Fruit fly (Drosophila melanogaster) whole organism, embryonic: ENCODE data around the gene Rbf.

Experiments used
- BtbVII ChIP-seq: fragments of 200-800 bp; sonication (Bioruptor generic); optimal IDR thresholded peaks from 3 replicates; lab custom pipeline; 2017; ENCODE audit warnings: missing biosample characterization, mild to moderate bottlenecking, missing genetic modification characterization
- CG11093 ChIP-seq: fragments of 200-800 bp; sonication (Bioruptor generic); IDR thresholded peaks from 3 replicates; pipeline ENCODE4 v1.3.6; 2022; ENCODE audit warnings: missing biosample characterization, missing genetic modification characterization
- CG11695 ChIP-seq: fragments of 200-800 bp; sonication (Bioruptor generic); IDR thresholded peaks from 3 replicates; pipeline ENCODE4 v1.3.6; 2022; ENCODE audit warnings: missing biosample characterization, missing genetic modification characterization
- CG12104 ChIP-seq: fragments of 200-800 bp; sonication (Bioruptor generic); optimal IDR thresholded peaks from 3 replicates; lab custom pipeline; 2016; ENCODE audit warnings: missing biosample characterization, missing genetic modification characterization
- CG12769 ChIP-seq: fragments of 200-800 bp; sonication (Bioruptor generic); optimal IDR thresholded peaks from 2 replicates; lab custom pipeline; 2019; ENCODE audit warnings: missing biosample characterization, mild to moderate bottlenecking, missing genetic modification characterization, moderate library complexity
- CG13296 ChIP-seq: fragments of 200-800 bp; sonication (Bioruptor generic); optimal IDR thresholded peaks from 3 replicates; lab custom pipeline; 2018; ENCODE audit warnings: missing biosample characterization, mild to moderate bottlenecking, missing genetic modification characterization
- CG13894 ChIP-seq: fragments of 200-800 bp; sonication (Bioruptor generic); optimal IDR thresholded peaks from 3 replicates; lab custom pipeline; 2018; ENCODE audit warnings: missing biosample characterization, mild to moderate bottlenecking, missing genetic modification characterization, moderate library complexity
- CG17328 ChIP-seq: fragments of 200-800 bp; sonication (Bioruptor generic); IDR thresholded peaks from 2 replicates; pipeline ENCODE4 v1.3.6; 2022; ENCODE audit warnings: missing biosample characterization, missing genetic modification characterization
- CG17568 ChIP-seq: fragments of 200-800 bp; sonication (Bioruptor generic); optimal IDR thresholded peaks from 2 replicates; lab custom pipeline; 2018; ENCODE audit warnings: missing biosample characterization, mild to moderate bottlenecking, missing genetic modification characterization, moderate library complexity
- CG1792 ChIP-seq: fragments of 200-800 bp; sonication (Bioruptor generic); optimal IDR thresholded peaks from 2 replicates; lab custom pipeline; 2016; ENCODE audit warnings: missing biosample characterization, missing genetic modification characterization
- CG2875 ChIP-seq: fragments of 200-800 bp; sonication (Bioruptor generic); optimal IDR thresholded peaks from 2 replicates; lab custom pipeline; 2017; ENCODE audit warnings: missing biosample characterization, mild to moderate bottlenecking, missing genetic modification characterization, missing genetic modification reagents
- CG33213 ChIP-seq: fragments of 200-800 bp; sonication (Bioruptor generic); optimal IDR thresholded peaks from 3 replicates; lab custom pipeline; 2016; ENCODE audit warnings: missing biosample characterization, missing genetic modification characterization
- CG4282 ChIP-seq: fragments of 200-800 bp; sonication (Bioruptor generic); optimal IDR thresholded peaks from 2 replicates; lab custom pipeline; 2016; ENCODE audit warnings: missing biosample characterization, missing genetic modification characterization
- CG4820 ChIP-seq: fragments of 200-800 bp; sonication (Bioruptor generic); optimal IDR thresholded peaks from 3 replicates; lab custom pipeline; 2016; ENCODE audit warnings: missing biosample characterization, missing genetic modification characterization
- CG6689 ChIP-seq: fragments of 200-800 bp; sonication (Bioruptor generic); IDR thresholded peaks from 2 replicates; pipeline ENCODE4 v1.3.6; 2022; ENCODE audit warnings: missing biosample characterization, missing genetic modification characterization
- CG7372 ChIP-seq: fragments of 200-800 bp; sonication (Bioruptor generic); IDR thresholded peaks from 2 replicates; pipeline ENCODE4 v1.3.6; 2022; ENCODE audit warnings: missing biosample characterization, missing genetic modification characterization
- CG7928 ChIP-seq: fragments of 200-800 bp; sonication (Bioruptor generic); optimal IDR thresholded peaks from 2 replicates; lab custom pipeline; 2017; ENCODE audit warnings: missing biosample characterization, mild to moderate bottlenecking, missing genetic modification characterization
- CG7987 ChIP-seq: fragments of 200-800 bp; sonication (Bioruptor generic); optimal IDR thresholded peaks from 2 replicates; lab custom pipeline; 2018; ENCODE audit warnings: missing biosample characterization, mild to moderate bottlenecking, missing genetic modification characterization, moderate library complexity
- CG9797 ChIP-seq: fragments of 200-800 bp; sonication (Bioruptor generic); optimal IDR thresholded peaks from 3 replicates; lab custom pipeline; 2018; ENCODE audit warnings: missing biosample characterization, mild to moderate bottlenecking, missing genetic modification characterization
- D19B ChIP-seq: fragments of 200-800 bp; sonication (Bioruptor generic); optimal IDR thresholded peaks from 2 replicates; lab custom pipeline; 2017; ENCODE audit warnings: missing biosample characterization, mild to moderate bottlenecking, missing genetic modification characterization
- Dp ChIP-seq: fragments of 200-800 bp; sonication (Bioruptor generic); optimal IDR thresholded peaks from 2 replicates; lab custom pipeline; 2018; ENCODE audit warnings: missing biosample characterization, mild to moderate bottlenecking, missing genetic modification characterization, moderate library complexity
- Elba2 ChIP-seq: fragments of 200-800 bp; sonication (Bioruptor generic); optimal IDR thresholded peaks from 3 replicates; lab custom pipeline; 2016; ENCODE audit warnings: missing biosample characterization, missing genetic modification characterization
- H2.0 ChIP-seq: fragments of 200-800 bp; sonication (Bioruptor generic); IDR thresholded peaks from 2 replicates; pipeline ENCODE4 v1.3.6; 2022; ENCODE audit warnings: missing biosample characterization, missing genetic modification characterization
- HLH54F ChIP-seq: fragments of 200-800 bp; sonication (Bioruptor generic); optimal IDR thresholded peaks from 3 replicates; lab custom pipeline; 2016; ENCODE audit warnings: missing biosample characterization, missing genetic modification characterization
- Hand ChIP-seq: fragments of 200-800 bp; sonication (Bioruptor generic); optimal IDR thresholded peaks from 2 replicates; lab custom pipeline; 2017; ENCODE audit warnings: mild to moderate bottlenecking, missing biosample characterization, missing genetic modification reagents, missing genetic modification characterization
- HmgD ChIP-seq: fragments of 200-800 bp; sonication (Bioruptor generic); optimal IDR thresholded peaks from 3 replicates; lab custom pipeline; 2016; ENCODE audit warnings: missing biosample characterization, missing genetic modification characterization
- Lpt ChIP-seq: fragments of >200 bp; optimal IDR thresholded peaks from 2 replicates; lab custom pipeline; 2018; ENCODE audit warnings: missing biosample characterization, missing genetic modification characterization
- Nf-YC ChIP-seq: fragments of 200-800 bp; optimal IDR thresholded peaks from 3 replicates; lab custom pipeline; 2019; ENCODE audit warnings: missing biosample characterization, mild to moderate bottlenecking, missing genetic modification characterization, moderate library complexity
- Optix ChIP-seq: fragments of 200-800 bp; sonication (Bioruptor generic); IDR thresholded peaks from 3 replicates; pipeline ENCODE4 v1.3.6; 2022; ENCODE audit warnings: missing biosample characterization, missing genetic modification characterization
- Ravus ChIP-seq: fragments of 200-800 bp; sonication (Bioruptor generic); IDR thresholded peaks from 2 replicates; pipeline ENCODE4 v1.3.6; 2022; ENCODE audit warnings: missing biosample characterization, missing genetic modification characterization
- YL-1 ChIP-seq: fragments of 200-800 bp; sonication (Bioruptor generic); optimal IDR thresholded peaks from 3 replicates; lab custom pipeline; 2017; ENCODE audit warnings: missing biosample characterization, mild to moderate bottlenecking, missing genetic modification characterization
- chm ChIP-seq: fragments of 200-800 bp; sonication (Bioruptor generic); IDR thresholded peaks from 2 replicates; pipeline ENCODE4 v1.3.6; 2022; ENCODE audit warnings: missing biosample characterization, missing genetic modification characterization
- disco-r ChIP-seq: fragments of 200-800 bp; sonication (Bioruptor generic); optimal IDR thresholded peaks from 2 replicates; lab custom pipeline; 2016; ENCODE audit warnings: missing biosample characterization, missing genetic modification characterization
- dmrt99B ChIP-seq: fragments of 200-800 bp; sonication (Bioruptor generic); optimal IDR thresholded peaks from 2 replicates; lab custom pipeline; 2018; ENCODE audit warnings: missing biosample characterization, mild to moderate bottlenecking, missing genetic modification characterization, moderate library complexity
- fru ChIP-seq: fragments of >200 bp; optimal IDR thresholded peaks from 2 replicates; lab custom pipeline; 2017
- grau ChIP-seq: fragments of 200-800 bp; optimal IDR thresholded peaks from 3 replicates; lab custom pipeline; 2019; ENCODE audit warnings: missing biosample characterization, mild to moderate bottlenecking, missing genetic modification characterization, moderate library complexity
- jigr1 ChIP-seq: fragments of 200-800 bp; sonication (Bioruptor generic); IDR thresholded peaks from 3 replicates; pipeline ENCODE4 v1.3.6; 2022; ENCODE audit warnings: missing biosample characterization, missing genetic modification characterization
- jumu ChIP-seq: fragments of 200-800 bp; sonication (Bioruptor generic); optimal IDR thresholded peaks from 3 replicates; lab custom pipeline; 2016; ENCODE audit warnings: missing biosample characterization, missing genetic modification characterization
- kni ChIP-seq: fragments of 200-800 bp; sonication (Bioruptor generic); optimal IDR thresholded peaks from 3 replicates; lab custom pipeline; 2017; ENCODE audit warnings: mild to moderate bottlenecking, missing biosample characterization, missing genetic modification reagents, missing genetic modification characterization
- lola ChIP-seq, 3 experiments: fragments of >200 bp in 2 of 3; fragments of 200-800 bp in 1 of 3; sonication (Bioruptor generic) in 1 of 3; optimal IDR thresholded peaks; 2 replicates each; lab custom pipeline; 2017 to 2019; ENCODE audit warnings: missing biosample characterization in 3 of 3, missing genetic modification characterization in 3 of 3, mild to moderate bottlenecking in 1 of 3, moderate library complexity in 1 of 3
- lov ChIP-seq, 2 experiments: fragments of 200-800 bp in 1 of 2; fragments of >200 bp in 1 of 2; sonication (Bioruptor generic) in 1 of 2; IDR thresholded peaks in 1 of 2; optimal IDR thresholded peaks in 1 of 2; 2 replicates in 1 of 2; 3 replicates in 1 of 2; pipeline versions ENCODE4 v1.3.6 to Lab custom; 2017 to 2022; ENCODE audit warnings: missing biosample characterization in 1 of 2, missing genetic modification characterization in 1 of 2
- nau ChIP-seq: fragments of 200-800 bp; sonication (Bioruptor generic); optimal IDR thresholded peaks from 3 replicates; lab custom pipeline; 2017; ENCODE audit warnings: missing biosample characterization, mild to moderate bottlenecking, missing genetic modification characterization, missing genetic modification reagents
- org-1 ChIP-seq: fragments of 200-800 bp; sonication (Bioruptor generic); optimal IDR thresholded peaks from 2 replicates; lab custom pipeline; 2017; ENCODE audit warnings: missing biosample characterization, missing genetic modification characterization
- row ChIP-seq: fragments of 200-800 bp; sonication (Bioruptor generic); IDR thresholded peaks from 3 replicates; pipeline ENCODE4 v1.3.6; 2022; ENCODE audit warnings: missing biosample characterization, missing genetic modification characterization
- scrt ChIP-seq: fragments of 200-800 bp; sonication (Bioruptor generic); optimal IDR thresholded peaks from 2 replicates; lab custom pipeline; 2018; ENCODE audit warnings: missing biosample characterization, mild to moderate bottlenecking, missing genetic modification characterization, moderate library complexity
- shn ChIP-seq: fragments of 200-800 bp; sonication (Bioruptor generic); optimal IDR thresholded peaks from 3 replicates; lab custom pipeline; 2016; ENCODE audit warnings: missing biosample characterization, missing genetic modification characterization
- sim ChIP-seq: fragments of 200-800 bp; sonication (Bioruptor generic); IDR thresholded peaks from 2 replicates; pipeline ENCODE4 v1.3.6; 2022; ENCODE audit warnings: missing biosample characterization, missing genetic modification characterization
- tup ChIP-seq: fragments of 200-800 bp; sonication (Bioruptor generic); optimal IDR thresholded peaks from 2 replicates; lab custom pipeline; 2016; ENCODE audit warnings: missing biosample characterization, mild to moderate bottlenecking, missing genetic modification characterization, moderate library complexity
- vvl ChIP-seq: fragments of 200-800 bp; sonication (Bioruptor generic); IDR thresholded peaks from 2 replicates; pipeline ENCODE4 v1.3.6; 2022; ENCODE audit warnings: missing biosample characterization, missing genetic modification characterization
- wdn ChIP-seq: fragments of 200-800 bp; sonication (Bioruptor generic); IDR thresholded peaks from 2 replicates; pipeline ENCODE4 v1.3.6; 2022; ENCODE audit warnings: missing biosample characterization, missing genetic modification characterization
- z ChIP-seq: fragments of 200-800 bp; sonication (Bioruptor generic); IDR thresholded peaks from 3 replicates; pipeline ENCODE4 v1.3.6; 2022; ENCODE audit warnings: missing biosample characterization, missing genetic modification characterization

Gene Rbf

dm6 chrX:801157-801872, at the start of gene Rbf (continued):
- no peak for TF ChIP-seq D19B (GFP tag; lab: Kevin White, UChicago)
- no peak for TF ChIP-seq lov (optimal IDR thresholded peaks at IDR 0.05; lab: Kevin White, UChicago)
- no peak for TF ChIP-seq lov (GFP tag; IDR thresholded peaks at IDR 0.05; lab: Robert Waterston, UW)
- no peak for TF ChIP-seq jumu
- TF ChIP-seq HmgD (GFP tag; lab: Kevin White, UChicago), result no peak
- TF ChIP-seq vvl (GFP tag; lab: Robert Waterston, UW), result no peak
- TF ChIP-seq H2.0 (GFP tag; lab: Robert Waterston, UW), result no peak
- no peak for TF ChIP-seq lola (GFP tag; optimal IDR thresholded peaks at IDR 0.05; lab: Kevin White, UChicago)
- TF ChIP-seq CG1792 (GFP tag; lab: Kevin White, UChicago), result no peak
- no peak for TF ChIP-seq CG4282 (GFP tag; lab: Kevin White, UChicago)
- no peak for TF ChIP-seq shn (GFP tag; lab: Kevin White, UChicago)
- no peak for TF ChIP-seq CG7372 (GFP tag; lab: Robert Waterston, UW)
- TF ChIP-seq CG7928, result peak; percentile 1
- no peak for TF ChIP-seq dmrt99B
- TF ChIP-seq z, result no peak
- no peak for TF ChIP-seq grau (tag; lab: Kevin White, UChicago)
- TF ChIP-seq Nf-YC (tag; lab: Kevin White, UChicago), result peak; percentile 11
- TF ChIP-seq nau, result no peak
- TF ChIP-seq Optix (GFP tag; lab: Robert Waterston, UW), result no peak
- no peak for TF ChIP-seq Elba2 (GFP tag; lab: Kevin White, UChicago)
- 0 out of 3 replicates have a peak, but pooled peaks have one; percentile 19 for TF ChIP-seq row (GFP tag; lab: Robert Waterston, UW)
- TF ChIP-seq wdn, result no peak
- TF ChIP-seq CG17328, result no peak
- peak; percentile 5 for TF ChIP-seq CG33213 (GFP tag; lab: Kevin White, UChicago)
- TF ChIP-seq CG7987 (GFP tag; lab: Kevin White, UChicago), result no peak
- no peak for TF ChIP-seq CG6689 (GFP tag; lab: Robert Waterston, UW)
- no peak for TF ChIP-seq tup (GFP tag; lab: Kevin White, UChicago)
- TF ChIP-seq YL-1, result no peak
- TF ChIP-seq fru (lab: Kevin White, UChicago), result no peak
- TF ChIP-seq chm (GFP tag; lab: Robert Waterston, UW), result no peak
- TF ChIP-seq CG17568 (GFP tag; lab: Kevin White, UChicago), result no peak
- TF ChIP-seq Dp (GFP tag; lab: Kevin White, UChicago), result peak; percentile 89
- TF ChIP-seq CG12104 (GFP tag; lab: Kevin White, UChicago), result no peak
- no peak for TF ChIP-seq CG4820 (GFP tag; lab: Kevin White, UChicago)
- TF ChIP-seq Hand (GFP tag; lab: Kevin White, UChicago), result no peak
- no peak for TF ChIP-seq sim
- no peak for TF ChIP-seq CG11093
- no peak for TF ChIP-seq CG12769 (tag; lab: Kevin White, UChicago)
- TF ChIP-seq org-1 (GFP tag; lab: Kevin White, UChicago), result no peak
- TF ChIP-seq disco-r (GFP tag; lab: Kevin White, UChicago), result no peak
- no peak for TF ChIP-seq BtbVII (GFP tag; lab: Kevin White, UChicago)
- TF ChIP-seq CG9797, result peak; percentile 81
- no peak for TF ChIP-seq CG11695
- no peak for TF ChIP-seq CG13894
- TF ChIP-seq jigr1 (GFP tag; lab: Robert Waterston, UW), result no peak
- TF ChIP-seq CG2875 (GFP tag; lab: Kevin White, UChicago), result no peak
- no peak for TF ChIP-seq Lpt (GFP tag; lab: Kevin White, UChicago)
- no peak for TF ChIP-seq HLH54F (GFP tag; lab: Kevin White, UChicago)
- no peak for TF ChIP-seq kni
- no peak for TF ChIP-seq Ravus
- TF ChIP-seq scrt (GFP tag; lab: Kevin White, UChicago), result no peak
- TF ChIP-seq CG13296 (GFP tag; lab: Kevin White, UChicago), result no peak
